Worm (Caenorhabditis elegans): ENCODE measurements around the gene fndc-1.

fndc-1 gene

DNA sequence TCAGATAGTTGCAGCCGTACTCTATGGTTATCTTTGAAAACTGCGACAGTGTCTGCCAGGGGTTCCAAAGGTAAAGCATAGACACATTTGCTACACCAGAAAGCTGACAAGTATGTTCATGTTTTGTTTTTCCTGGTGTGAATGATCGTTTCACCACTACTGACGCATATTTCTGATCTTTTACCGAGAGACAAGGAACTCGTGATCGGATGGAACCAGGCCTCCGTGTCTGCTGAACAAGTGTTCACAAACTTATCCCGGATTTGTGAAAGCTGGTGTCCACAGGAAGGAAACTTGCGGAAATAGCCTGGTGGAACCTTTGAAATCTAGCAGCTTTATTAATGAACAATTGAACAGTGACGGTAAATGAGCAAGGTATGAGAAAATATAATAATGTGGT lies 22.6 kb upstream of the fndc-1 start:
- TF ChIP-seq dao-5 (tag; optimal IDR thresholded peaks at IDR 0.05) (no peak), him-1 (tag; optimal IDR thresholded peaks at IDR 0.05) (no peak), W03F9.2 (tag; optimal IDR thresholded peaks at IDR 0.05) (no peak)

DNA sequence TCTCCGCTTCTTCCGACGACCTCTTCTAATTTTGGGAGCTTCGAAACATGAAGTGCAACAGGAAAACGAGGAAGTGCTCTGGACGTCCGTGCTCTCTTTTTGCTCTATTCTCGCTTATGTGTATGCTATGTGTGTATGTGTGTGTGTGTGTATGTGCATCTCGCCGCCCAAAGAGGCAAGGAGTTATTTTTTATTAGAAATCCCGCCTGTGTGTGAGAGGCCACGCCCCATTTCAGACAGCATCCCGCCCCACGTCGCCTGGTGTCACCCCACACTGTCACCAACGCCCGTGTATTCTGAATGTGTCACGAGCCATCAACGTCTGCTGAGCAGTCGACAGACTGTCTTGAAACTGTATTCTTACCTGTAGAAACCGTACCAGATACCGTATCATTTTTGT lies 18.4 kb upstream of the fndc-1 start, which contains the start of gene T05B9.2:
Gene T05B9.2 (plus strand): TSS at position 301 of the 400 bp plus-strand sequence.
- TF ChIP-seq dao-5 (tag; optimal IDR thresholded peaks at IDR 0.05) (no peak), him-1 (tag; optimal IDR thresholded peaks at IDR 0.05) (no peak), W03F9.2 (tag; optimal IDR thresholded peaks at IDR 0.05) (no peak)

DNA sequence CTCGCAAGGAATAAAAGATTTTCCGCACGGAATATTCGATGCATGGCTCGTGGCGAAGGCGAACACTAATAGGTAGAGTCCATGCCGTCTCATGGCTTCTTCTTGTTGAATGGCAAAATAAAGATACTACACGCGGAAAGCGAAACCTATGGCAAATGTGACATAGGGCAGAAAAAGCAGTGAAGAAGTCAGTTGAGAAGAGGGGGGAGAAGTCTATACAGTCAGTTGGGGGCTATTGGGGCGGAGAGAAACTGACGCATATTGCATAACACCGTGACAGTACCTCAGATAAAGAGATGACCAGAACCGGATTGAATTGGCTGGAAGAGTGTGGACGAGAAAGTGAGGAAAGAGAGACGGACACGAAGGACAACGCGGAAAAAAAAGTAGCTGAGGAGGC lies 10.3 kb upstream of the fndc-1 start, which contains the start of gene T06D8.10:
Gene T06D8.10 (minus strand): TSS at position 101 of the 400 bp plus-strand sequence.
- no peak for TF ChIP-seq him-1 (tag; optimal IDR thresholded peaks at IDR 0.05)
- no peak for TF ChIP-seq W03F9.2 (tag; optimal IDR thresholded peaks at IDR 0.05)
- no peak for TF ChIP-seq dao-5 (tag; optimal IDR thresholded peaks at IDR 0.05)

DNA sequence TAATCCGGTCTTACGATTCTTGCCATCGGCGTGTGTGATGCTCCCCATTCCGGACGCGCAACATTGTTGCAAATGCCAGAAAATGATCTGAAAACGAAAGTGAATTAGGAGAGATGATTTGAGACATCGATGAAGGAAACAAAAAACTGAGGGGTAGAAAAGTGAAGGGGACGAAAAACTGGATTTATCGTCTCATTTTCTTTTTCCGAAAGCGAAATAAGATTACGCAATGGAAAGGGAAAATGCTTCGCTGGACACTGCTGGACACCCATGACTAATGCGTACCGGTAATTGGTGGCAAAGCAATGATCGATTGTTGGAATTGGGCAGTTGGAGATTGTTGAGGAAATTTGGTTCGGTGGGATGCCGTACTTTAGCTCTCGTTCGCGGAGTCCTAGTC lies 9.4 kb upstream of the fndc-1 start:
- TF ChIP-seq him-1 (tag; optimal IDR thresholded peaks at IDR 0.05) (no peak), W03F9.2 (tag; optimal IDR thresholded peaks at IDR 0.05) (no peak), dao-5 (tag; optimal IDR thresholded peaks at IDR 0.05) (no peak)

DNA sequence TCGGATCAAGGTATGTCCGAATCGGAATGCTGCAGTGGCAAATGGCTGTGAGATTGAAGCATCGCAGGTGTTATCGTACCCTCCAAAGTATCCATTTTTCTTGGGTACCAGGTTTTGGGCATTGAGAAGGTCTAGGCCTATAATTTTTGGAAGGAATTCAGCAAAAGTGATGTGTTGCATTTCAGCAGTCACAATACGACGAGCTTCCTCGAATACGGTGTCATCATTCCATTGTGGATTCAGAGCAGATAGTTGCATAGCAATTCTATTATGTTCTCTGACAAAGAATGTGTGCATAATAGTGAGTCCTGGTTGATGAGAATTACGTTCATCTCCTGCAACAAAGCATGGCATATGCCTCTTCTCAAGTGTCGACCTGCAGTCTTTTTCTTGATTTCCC lies 5.8 kb upstream of the fndc-1 start:
- TF ChIP-seq W03F9.2 (tag; optimal IDR thresholded peaks at IDR 0.05) (no peak), dao-5 (tag; optimal IDR thresholded peaks at IDR 0.05) (no peak), him-1 (tag; optimal IDR thresholded peaks at IDR 0.05) (no peak)

DNA sequence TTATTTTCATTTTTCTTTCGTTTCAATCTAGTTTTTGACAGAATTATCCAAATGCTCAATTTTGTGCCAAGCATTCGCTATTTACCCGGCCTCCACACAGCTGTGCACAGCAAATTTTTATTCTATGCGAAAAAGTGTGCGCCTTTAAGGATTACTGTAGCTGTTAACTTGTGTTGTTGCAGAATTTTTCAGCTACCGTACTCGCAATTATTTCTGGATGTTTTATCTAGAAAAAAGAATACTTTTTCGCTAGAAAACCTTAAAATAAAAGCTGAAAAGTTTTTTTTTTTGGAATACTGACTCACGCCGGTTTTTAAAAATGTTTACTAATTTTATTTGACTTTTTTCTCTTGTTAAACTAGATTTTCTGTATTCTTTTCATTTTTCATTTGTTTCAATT lies 4.4 kb upstream of the fndc-1 start:
- TF ChIP-seq W03F9.2 (tag; optimal IDR thresholded peaks at IDR 0.05) (no peak), him-1 (tag; optimal IDR thresholded peaks at IDR 0.05) (no peak), dao-5 (tag; optimal IDR thresholded peaks at IDR 0.05) (no peak)

DNA sequence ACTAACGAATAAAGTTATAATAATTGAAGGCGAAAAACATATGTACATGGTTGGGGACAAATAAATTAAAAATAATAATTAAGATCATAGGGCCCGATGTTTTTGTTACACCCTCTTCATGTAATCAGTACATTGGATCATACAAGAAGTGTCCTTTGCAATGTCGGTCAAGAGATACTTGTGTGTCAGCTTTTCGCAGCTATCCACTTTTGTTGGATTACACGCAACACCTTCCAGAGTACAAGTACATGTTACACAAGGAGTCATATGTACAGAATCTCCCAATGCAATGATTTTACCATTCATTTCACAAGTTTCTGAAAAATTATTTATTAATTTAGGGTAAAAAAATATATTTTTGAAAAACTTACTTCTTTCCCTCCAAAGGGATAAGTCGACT lies 3.8 kb upstream of the fndc-1 start:
- no peak for TF ChIP-seq him-1 (tag; optimal IDR thresholded peaks at IDR 0.05)
- TF ChIP-seq W03F9.2 (tag; optimal IDR thresholded peaks at IDR 0.05): no peak
- TF ChIP-seq dao-5 (tag; optimal IDR thresholded peaks at IDR 0.05): no peak

DNA sequence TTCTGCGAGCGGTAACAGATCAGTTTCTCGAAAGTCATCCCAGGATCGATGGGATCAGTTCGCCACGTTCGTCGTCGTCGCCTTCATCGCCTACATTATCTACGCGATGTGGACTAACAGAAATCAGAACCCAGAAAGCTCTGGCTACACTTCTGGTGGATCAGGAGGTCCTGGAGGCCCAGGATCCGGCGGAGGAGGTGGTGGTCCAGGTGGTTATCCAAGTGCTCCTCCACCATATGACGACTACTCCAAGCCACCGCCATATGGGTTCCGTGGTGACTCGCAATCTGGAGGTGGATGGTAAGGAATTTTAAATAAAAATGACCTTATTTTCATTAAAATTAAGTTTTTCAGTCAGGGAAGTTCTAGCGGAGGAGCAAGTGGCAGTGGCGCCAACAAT lies 3.1 kb upstream of the fndc-1 start:
- TF ChIP-seq dao-5 (tag; optimal IDR thresholded peaks at IDR 0.05) (no peak), W03F9.2 (tag; optimal IDR thresholded peaks at IDR 0.05) (no peak)

DNA sequence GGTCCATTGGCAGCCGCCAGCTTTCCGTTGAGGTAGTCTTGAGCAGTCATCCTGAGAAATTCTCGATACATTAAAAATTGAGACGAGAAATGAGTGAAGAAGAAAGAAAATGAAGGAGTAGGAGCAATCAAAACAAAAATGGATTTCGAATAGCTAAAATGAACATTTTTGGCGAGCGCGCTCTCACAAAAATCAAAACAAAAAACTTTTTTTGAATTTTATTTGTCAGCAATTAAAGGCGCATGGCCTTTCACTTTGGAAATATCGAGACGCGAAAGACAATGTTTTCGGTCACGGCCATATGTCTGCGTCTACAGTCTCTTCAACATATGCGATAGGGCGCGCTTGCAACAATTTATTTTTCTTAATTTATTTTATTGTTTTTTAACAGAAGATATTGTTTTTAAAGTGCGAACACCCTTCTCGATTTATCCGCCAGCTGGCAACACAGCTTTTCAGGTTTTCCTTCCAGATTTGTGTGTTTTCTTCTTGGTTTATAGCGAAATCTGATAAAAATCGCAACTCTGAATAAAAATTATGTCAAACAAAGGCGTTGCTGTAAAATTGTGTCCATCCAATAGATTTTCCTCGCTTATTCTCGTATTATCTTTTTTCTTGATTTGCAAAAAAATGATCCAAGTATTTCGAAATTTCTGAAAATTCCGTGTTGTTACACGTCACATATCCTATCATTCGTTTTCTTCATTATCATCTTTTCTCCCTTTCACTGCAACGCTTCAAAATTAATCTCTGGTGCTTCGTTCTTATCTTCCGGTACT lies 1.9 kb upstream of the fndc-1 start, which contains the start of the genes rpn-9 and T06D8.9:
Gene rpn-9 (minus strand): TSS at position 51 of the 779 bp plus-strand sequence.
Gene T06D8.9 (plus strand): TSS at position 729 of the 779 bp plus-strand sequence.
- TF ChIP-seq him-1 (tag; optimal IDR thresholded peaks at IDR 0.05) (no peak), W03F9.2 (tag; optimal IDR thresholded peaks at IDR 0.05) (peak; percentile 95), dao-5 (tag; optimal IDR thresholded peaks at IDR 0.05) (no peak)

DNA sequence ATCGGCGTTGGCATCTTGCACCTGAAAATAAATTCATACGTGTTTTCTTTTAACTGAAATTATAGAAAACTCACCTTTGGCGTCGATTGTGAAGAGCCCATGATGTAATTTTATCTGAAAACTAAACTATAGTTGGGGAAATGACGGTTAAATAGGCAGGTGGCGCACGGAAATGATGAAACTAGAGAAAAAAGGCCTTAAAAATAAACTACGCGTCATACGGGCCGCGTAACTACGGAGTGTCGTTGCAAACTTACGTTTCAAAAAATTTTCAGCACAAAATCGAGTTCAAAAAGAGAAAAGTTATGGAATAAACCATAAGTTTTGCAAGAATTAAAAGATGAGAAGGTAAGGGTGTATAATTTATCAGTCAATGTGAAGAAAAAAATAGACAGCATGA lies 851 bp downstream of the fndc-1 start, which contains the start of gene cchl-1:
Gene cchl-1 (minus strand): TSS at position 114 of the 400 bp plus-strand sequence.
- TF ChIP-seq W03F9.2 (tag; optimal IDR thresholded peaks at IDR 0.05) (no peak), him-1 (tag; optimal IDR thresholded peaks at IDR 0.05) (no peak), dao-5 (tag; optimal IDR thresholded peaks at IDR 0.05) (no peak)

DNA sequence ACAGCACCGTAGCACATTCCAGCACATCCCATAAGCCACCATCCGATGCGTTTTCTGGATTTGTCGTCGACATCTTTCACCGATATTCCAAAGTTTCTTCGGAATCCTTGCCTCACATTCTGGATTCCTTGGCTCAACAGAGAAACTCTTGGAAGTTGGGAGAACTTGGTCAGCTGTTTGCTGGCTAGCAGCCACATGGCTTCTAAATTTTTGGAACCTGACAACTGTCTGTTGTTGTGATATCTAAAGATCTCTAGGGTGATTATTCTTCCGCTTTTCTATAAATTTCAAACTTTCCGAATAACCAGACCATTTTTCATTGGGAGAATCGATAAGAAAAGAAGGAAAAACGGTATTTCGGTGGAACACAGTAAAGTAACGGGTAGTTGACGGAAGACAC lies 2.4 kb downstream of the fndc-1 start, which contains the start of gene cox-15:
Gene cox-15 (minus strand): TSS at position 202 of the 400 bp plus-strand sequence.
- no peak for TF ChIP-seq him-1 (tag; optimal IDR thresholded peaks at IDR 0.05)
- no peak for TF ChIP-seq dao-5 (tag; optimal IDR thresholded peaks at IDR 0.05)
- TF ChIP-seq W03F9.2 (tag; optimal IDR thresholded peaks at IDR 0.05): no peak

DNA sequence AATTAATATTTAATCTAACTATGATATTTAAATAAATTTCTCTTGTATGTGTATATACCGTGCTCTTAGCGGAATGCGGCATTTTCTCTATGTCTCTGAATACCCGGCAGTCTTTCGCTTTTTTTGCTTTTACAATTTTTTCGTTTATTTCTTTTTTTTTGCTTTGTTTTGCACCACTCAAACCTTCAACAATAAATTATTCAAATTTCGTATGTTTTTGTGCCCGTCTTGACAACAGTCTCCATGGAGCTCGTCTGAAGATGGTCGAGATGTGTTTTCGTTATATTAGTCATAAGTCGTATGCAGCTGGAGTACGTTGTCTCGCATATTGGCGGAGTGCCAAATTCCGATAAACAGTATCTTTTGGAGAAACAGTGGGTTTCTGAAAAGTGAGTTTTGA lies 10.7 kb downstream of the fndc-1 start, which contains the start of gene T06D8.2:
Gene T06D8.2 (plus strand): TSS at position 301 of the 400 bp plus-strand sequence.
- no peak for TF ChIP-seq him-1 (tag; optimal IDR thresholded peaks at IDR 0.05)
- no peak for TF ChIP-seq dao-5 (tag; optimal IDR thresholded peaks at IDR 0.05)
- no peak for TF ChIP-seq W03F9.2 (tag; optimal IDR thresholded peaks at IDR 0.05)

DNA sequence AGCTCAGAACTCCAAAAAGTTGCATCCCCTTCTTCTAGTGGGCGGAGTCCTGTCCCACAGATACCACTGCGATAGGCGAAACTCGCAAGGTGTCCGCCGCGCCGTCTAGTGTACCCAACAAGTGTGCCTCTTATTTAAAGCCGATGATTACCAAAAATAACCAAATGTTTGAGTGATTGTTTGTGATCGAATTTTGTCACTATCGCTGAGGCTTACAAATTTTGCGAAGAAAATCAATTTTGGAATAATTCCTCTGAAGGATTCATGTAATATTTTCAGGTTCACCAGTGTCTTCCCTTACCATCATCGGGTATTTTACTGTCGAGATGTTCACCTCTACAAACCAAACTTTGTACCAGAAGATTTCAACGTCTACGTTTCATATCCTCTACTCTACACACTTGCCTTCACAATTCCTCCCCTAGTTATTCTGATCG lies 13.1 kb downstream of the fndc-1 start:
- TF ChIP-seq dao-5 (tag; optimal IDR thresholded peaks at IDR 0.05) (no peak), W03F9.2 (tag; optimal IDR thresholded peaks at IDR 0.05) (peak; percentile 60), him-1 (tag; optimal IDR thresholded peaks at IDR 0.05) (peak; percentile 28)

DNA sequence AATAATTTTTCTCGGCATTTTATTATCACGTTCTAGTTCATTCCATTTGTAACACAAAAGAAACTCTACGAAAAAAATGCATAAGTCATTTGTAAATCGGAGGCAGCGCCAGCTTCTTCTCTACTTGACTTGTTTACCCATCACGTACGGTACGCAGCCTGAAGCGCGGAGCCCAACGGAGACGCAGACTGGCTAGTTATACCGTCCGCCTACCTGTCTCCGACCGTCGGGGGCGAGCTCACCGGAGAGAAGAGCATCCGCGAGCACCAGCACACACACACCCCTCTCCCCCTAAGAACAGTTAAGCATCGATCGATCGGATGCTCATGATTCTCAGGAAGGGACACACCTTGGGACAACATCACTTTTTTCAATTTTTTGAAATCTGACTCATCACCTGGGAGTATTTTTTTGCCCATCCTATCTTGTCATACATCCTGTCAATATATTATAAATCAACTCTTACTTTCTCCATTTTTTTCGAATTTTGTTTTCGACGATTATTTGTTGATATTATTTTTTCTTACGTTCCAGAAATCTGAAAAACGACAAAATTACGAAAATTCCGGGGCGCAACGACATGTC lies 15.3 kb downstream of the fndc-1 start, which contains the start of gene plpr-1:
Gene plpr-1 (plus strand): TSS at position 535 of the 585 bp plus-strand sequence.
- TF ChIP-seq W03F9.2 (tag; optimal IDR thresholded peaks at IDR 0.05): no peak
- no peak for TF ChIP-seq dao-5 (tag; optimal IDR thresholded peaks at IDR 0.05)
- TF ChIP-seq him-1 (tag; optimal IDR thresholded peaks at IDR 0.05): no peak
